Worm (Caenorhabditis elegans): ENCODE measurements around the gene cyp-13A10.
A peak's percentile ranks its signal among the peaks of the same experiment; 100 is the strongest.

The cyp-13A10 gene

DNA sequence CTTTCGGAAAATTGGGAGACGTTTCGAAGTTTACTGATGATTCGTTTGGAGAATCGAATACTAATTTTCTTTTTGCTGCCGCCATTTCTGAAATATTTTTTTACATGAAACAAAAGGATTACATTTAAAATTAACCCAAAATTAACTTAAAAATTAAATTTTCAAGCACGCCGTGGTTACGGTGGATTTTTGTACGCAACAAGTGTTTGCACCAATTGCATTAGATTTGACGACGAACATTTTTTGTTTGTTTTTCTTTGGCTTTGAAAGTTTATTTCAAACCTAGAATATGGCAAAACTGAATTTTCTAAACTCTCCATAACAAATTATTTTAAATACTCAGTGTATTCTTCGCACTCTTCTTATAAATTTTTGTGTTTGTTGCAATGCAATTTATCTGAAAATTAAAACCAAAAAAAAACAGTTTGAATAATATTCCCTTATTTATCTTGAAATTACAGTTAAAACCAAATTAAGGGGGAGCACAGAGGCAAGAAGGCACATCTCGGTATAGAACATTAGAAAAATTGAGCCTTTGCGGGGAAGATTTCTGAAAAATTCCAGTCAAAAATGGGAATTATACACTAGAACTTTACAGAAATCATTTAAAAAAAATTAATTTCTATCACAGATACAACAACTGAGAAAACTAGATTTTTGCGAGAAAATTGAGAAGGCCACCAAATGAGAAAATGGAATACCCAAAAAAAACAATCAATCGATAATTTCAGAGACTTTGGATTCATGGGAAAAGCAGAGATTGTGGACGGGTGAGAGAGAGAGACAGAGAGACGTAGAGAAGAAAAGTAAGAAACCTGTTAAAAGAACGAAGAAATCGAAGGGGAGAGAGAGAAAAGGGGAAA lies 45.4 kb downstream of the cyp-13A10 start, which contains the start of gene hal-3 (continued):
- TF ChIP-seq ztf-22 (GFP tag; optimal IDR thresholded peaks at IDR 0.05) (no peak), K12H6.12 (tag; optimal IDR thresholded peaks at IDR 0.05) (no peak), T26A5.8 (tag; optimal IDR thresholded peaks at IDR 0.05) (peak; percentile 1), ztf-26 (tag; optimal IDR thresholded peaks at IDR 0.05) (no peak), tbp1 (GFP tag; optimal IDR thresholded peaks at IDR 0.05) (peak; percentile 20), ztf-18 (tag; optimal IDR thresholded peaks at IDR 0.05) (no peak), zim-3 (tag; optimal IDR thresholded peaks at IDR 0.05) (no peak), gei-17 (GFP tag; optimal IDR thresholded peaks at IDR 0.05) (no peak), F37B4.10 (GFP tag; IDR thresholded peaks at IDR 0.05) (no peak), lsl-1 (GFP tag; optimal IDR thresholded peaks at IDR 0.05) (peak; percentile 60), unc-130 (GFP tag; optimal IDR thresholded peaks at IDR 0.05) (no peak), egl-44 (GFP tag; IDR thresholded peaks at IDR 0.05) (peak; percentile 9; the same call in 1 of the 2 replicates), ceh-100 (GFP tag; IDR thresholded peaks at IDR 0.05) (no peak), lsy-27 (tag; optimal IDR thresholded peaks at IDR 0.05; ENCODE audit: borderline replicate concordance, insufficient read depth) (no peak), mel-28 (tag; optimal IDR thresholded peaks at IDR 0.05; ENCODE audit: borderline replicate concordance) (no peak), tbx-9 (tag; optimal IDR thresholded peaks at IDR 0.05; ENCODE audit: borderline replicate concordance) (no peak), B0035.1 (tag; optimal IDR thresholded peaks at IDR 0.05) (no peak), ceh-79 (tag; optimal IDR thresholded peaks at IDR 0.05) (peak; percentile 46), ama-1 (optimal IDR thresholded peaks at IDR 0.05) (peak; percentile 77), ama-1 (GFP tag; optimal IDR thresholded peaks at IDR 0.05) (no peak), unc-62 (GFP tag; optimal IDR thresholded peaks at IDR 0.05) (no peak), die-1 (tag; optimal IDR thresholded peaks at IDR 0.05) (no peak), nfya-2 (GFP tag; IDR thresholded peaks at IDR 0.05) (no peak), F55B11.4 (tag; optimal IDR thresholded peaks at IDR 0.05; ENCODE audit: borderline replicate concordance, insufficient read depth) (no peak), let-607 (tag; optimal IDR thresholded peaks at IDR 0.05) (peak in 1 of 2 experiments; percentile 56), nhr-27 (tag; optimal IDR thresholded peaks at IDR 0.05) (no peak), lin-35 (GFP tag; optimal IDR thresholded peaks at IDR 0.05) (no peak), B0336.3 (GFP tag; IDR thresholded peaks at IDR 0.05) (peak; percentile 76), F49E8.2 (tag; optimal IDR thresholded peaks at IDR 0.05; ENCODE audit: insufficient read depth) (no peak), let-526 (GFP tag; IDR thresholded peaks at IDR 0.05) (no peak), pbrm-1 (GFP tag; IDR thresholded peaks at IDR 0.05) (no peak; the same call in 1 of the 2 replicates), madf-6 (GFP tag; IDR thresholded peaks at IDR 0.05) (peak; percentile 48; the same call in 1 of the 2 replicates), hlh-12 (tag; optimal IDR thresholded peaks at IDR 0.05) (no peak), ztf-25 (GFP tag; IDR thresholded peaks at IDR 0.05) (peak; percentile 52; the same call in 1 of the 2 replicates), F22D6.2 (tag; optimal IDR thresholded peaks at IDR 0.05) (no peak), mxl-1 (tag; optimal IDR thresholded peaks at IDR 0.05) (no peak), Y56A3A.18 (GFP tag; IDR thresholded peaks at IDR 0.05) (no peak), nfya-1 (tag; optimal IDR thresholded peaks at IDR 0.05; ENCODE audit: borderline replicate concordance, insufficient read depth) (no peak), attf-3 (GFP tag; conservative IDR thresholded peaks at IDR 0.05) (no peak; the same call in 1 of the 2 replicates), somi-1 (GFP tag; optimal IDR thresholded peaks at IDR 0.05) (no peak), bed-1 (GFP tag; IDR thresholded peaks at IDR 0.05) (no peak), F57C9.4 (tag; optimal IDR thresholded peaks at IDR 0.05) (no peak), C17E4.6 (GFP tag; IDR thresholded peaks at IDR 0.05) (no peak), dpl-1 (GFP tag; optimal IDR thresholded peaks at IDR 0.05) (no peak), mes-4 (tag; optimal IDR thresholded peaks at IDR 0.05) (no peak), madf-10 (tag; optimal IDR thresholded peaks at IDR 0.05) (no peak), madf-3 (GFP tag; IDR thresholded peaks at IDR 0.05) (no peak)

Measured in whole organism, young adult.